Worm (Caenorhabditis elegans) whole organism, L4/young adult: ENCODE measurements around the gene F49C12.1.

Source experiments
- dao-5 ChIP-seq: sonication (generic microtip); optimal IDR thresholded peaks from 2 replicates; lab custom pipeline; 2016; ENCODE audit warnings: missing genotype, missing genetic modification characterization, moderate library complexity, missing compliant biosample characterization
- him-1 ChIP-seq: sonication (generic microtip); optimal IDR thresholded peaks from 2 replicates; lab custom pipeline; 2016; ENCODE audit warnings: missing genotype, missing genetic modification reagents, missing genetic modification characterization, missing compliant biosample characterization

ce11 chrIV:9300127-9300526, 4.0 kb upstream of the F49C12.1 start, which contains the start of gene F49C12.3:
- no peak for TF ChIP-seq him-1 (tag; lab: Kevin White, UChicago)
- no peak for TF ChIP-seq dao-5 (tag; lab: Kevin White, UChicago)
